Worm (Caenorhabditis elegans) whole organism, L4 larva: Measurements from ENCODE around the gene M142.8.
"Not testable (repeated sequence)": the region's sequence is repeated elsewhere in the genome, so short reads cannot be mapped to it uniquely, and the experiment has no call there.

Experiments used
- D1046.2 ChIP-seq: fragments of 200-800 bp; sonication (Bioruptor generic); IDR thresholded peaks from 2 replicates; pipeline ENCODE4 v1.3.6; 2022; ENCODE audit warnings: missing genetic modification characterization, missing compliant biosample characterization
- F10B5.3 ChIP-seq: sonication (generic microtip); optimal IDR thresholded peaks from 2 replicates; lab custom pipeline; 2016; ENCODE audit warnings: mild to moderate bottlenecking, missing genetic modification characterization, missing compliant biosample characterization
- F37D6.2 ChIP-seq: sonication (generic microtip); optimal IDR thresholded peaks from 2 replicates; lab custom pipeline; 2016; ENCODE audit warnings: mild to moderate bottlenecking, missing genetic modification characterization, missing compliant biosample characterization
- F49E8.2 ChIP-seq: sonication (generic microtip); optimal IDR thresholded peaks from 2 replicates; lab custom pipeline; 2016; ENCODE audit warnings: missing compliant biosample characterization, mild to moderate bottlenecking, missing genetic modification characterization, borderline replicate concordance
- R02D3.7 ChIP-seq: fragments of 150-350 bp; sonication (generic microtip); optimal IDR thresholded peaks from 3 replicates; lab custom pipeline; 2014; ENCODE audit warnings: missing biosample characterization, missing genetic modification characterization
- T26A8.4 ChIP-seq: fragments of 200-800 bp; sonication (Bioruptor generic); IDR thresholded peaks from 2 replicates; pipeline ENCODE4 v1.3.6; 2022; ENCODE audit warnings: missing genetic modification characterization, missing compliant biosample characterization
- Y75B8A.6 ChIP-seq: fragments of 200-800 bp; sonication (Bioruptor generic); IDR thresholded peaks from 2 replicates; pipeline ENCODE4 v1.3.6; 2022; ENCODE audit warnings: missing genetic modification reagents, missing genetic modification characterization, missing compliant biosample characterization
- aha-1 ChIP-seq: fragments of 150-350 bp; peaks from one replicate; lab custom pipeline; 2014; ENCODE audit warnings: missing biosample characterization, missing genetic modification characterization
- arid-1 ChIP-seq: fragments of 200-800 bp; sonication (Bioruptor generic); conservative IDR thresholded peaks from 2 replicates; pipeline ENCODE4 v1.3.6; 2022; ENCODE audit warnings: missing genetic modification reagents, missing genetic modification characterization, missing compliant biosample characterization
- ceh-20 ChIP-seq: fragments of 200-800 bp; sonication (Bioruptor generic); IDR thresholded peaks from 2 replicates; pipeline ENCODE4 v1.3.6; 2022; ENCODE audit warnings: missing genetic modification reagents, missing genetic modification characterization, missing compliant biosample characterization
- ctbp-1 ChIP-seq: fragments of 200-800 bp; sonication (Bioruptor generic); IDR thresholded peaks from 2 replicates; pipeline ENCODE4 v1.3.6; 2022; ENCODE audit warnings: missing genetic modification reagents, missing genetic modification characterization, missing compliant biosample characterization
- dmd-8 ChIP-seq: fragments of 200-800 bp; sonication (Bioruptor generic); IDR thresholded peaks from 2 replicates; pipeline ENCODE4 v1.3.6; 2022; ENCODE audit warnings: missing genetic modification characterization, missing compliant biosample characterization
- dmd-9 ChIP-seq: fragments of 200-800 bp; sonication (Bioruptor generic); IDR thresholded peaks from 2 replicates; pipeline ENCODE4 v1.3.6; 2022; ENCODE audit warnings: missing genetic modification reagents, missing genetic modification characterization, missing compliant biosample characterization
- egl-43 ChIP-seq: fragments of 200-800 bp; sonication (Bioruptor generic); IDR thresholded peaks from 2 replicates; pipeline ENCODE4 v1.3.6; 2022; ENCODE audit warnings: missing genetic modification reagents, missing genetic modification characterization, missing compliant biosample characterization
- hlh-11 ChIP-seq: fragments of 200-800 bp; sonication (Bioruptor generic); optimal IDR thresholded peaks from 2 replicates; lab custom pipeline; 2018; ENCODE audit warnings: mild to moderate bottlenecking, missing genetic modification characterization, missing compliant biosample characterization
- lim-7 ChIP-seq: fragments of 200-800 bp; sonication (Bioruptor generic); IDR thresholded peaks from 2 replicates; pipeline ENCODE4 v1.3.6; 2022; ENCODE audit warnings: missing genetic modification characterization, missing compliant biosample characterization
- lin-29 ChIP-seq: fragments of 200-800 bp; sonication (Bioruptor generic); IDR thresholded peaks from 2 replicates; pipeline ENCODE4 v1.3.6; 2022; ENCODE audit warnings: missing genetic modification reagents, missing genetic modification characterization, missing compliant biosample characterization
- lin-38 ChIP-seq: fragments of 200-800 bp; sonication (Bioruptor generic); IDR thresholded peaks from 2 replicates; pipeline ENCODE4 v1.3.6; 2022; ENCODE audit warnings: missing genetic modification reagents, missing genetic modification characterization, missing compliant biosample characterization
- lsy-2 ChIP-seq, 2 experiments: fragments of 150-350 bp in 1 of 2; sonication (generic microtip) in 1 of 2; optimal IDR thresholded peaks; 2 replicates each; lab custom pipeline; 2014 to 2017; ENCODE audit warnings: missing biosample characterization in 2 of 2, missing genetic modification characterization in 2 of 2
- madf-5 ChIP-seq, 2 experiments: fragments of 200-800 bp; sonication (Bioruptor generic); IDR thresholded peaks; 2 replicates each; pipeline ENCODE4 v1.3.6; 2022; ENCODE audit warnings: missing compliant biosample characterization in 2 of 2, missing genetic modification characterization in 2 of 2
- madf-9 ChIP-seq: fragments of 200-800 bp; sonication (Bioruptor generic); conservative IDR thresholded peaks from 2 replicates; pipeline ENCODE4 v1.3.6; 2022; ENCODE audit warnings: missing genetic modification reagents, missing genetic modification characterization, missing compliant biosample characterization
- mes-2 ChIP-seq: sonication (generic microtip); optimal IDR thresholded peaks from 2 replicates; lab custom pipeline; 2016; ENCODE audit warnings: missing genotype, mild to moderate bottlenecking, missing genetic modification characterization, missing compliant biosample characterization; ENCODE audit not compliant: poor library complexity, severe bottlenecking
- mxl-2 ChIP-seq: fragments of 200-800 bp; sonication (Bioruptor generic); conservative IDR thresholded peaks from 2 replicates; pipeline ENCODE4 v1.3.6; 2022; ENCODE audit warnings: missing genetic modification reagents, missing genetic modification characterization, missing compliant biosample characterization
- nhr-10 ChIP-seq: fragments of 150-350 bp; optimal IDR thresholded peaks from 2 replicates; lab custom pipeline; 2014; ENCODE audit warnings: missing biosample characterization, missing genetic modification characterization
- nhr-102 ChIP-seq: sonication (generic microtip); optimal IDR thresholded peaks from 2 replicates; lab custom pipeline; 2016; ENCODE audit warnings: mild to moderate bottlenecking, missing genetic modification characterization, moderate library complexity, missing compliant biosample characterization
- nhr-111 ChIP-seq: fragments of 200-800 bp; sonication (Bioruptor generic); optimal IDR thresholded peaks from 2 replicates; lab custom pipeline; 2018; ENCODE audit warnings: mild to moderate bottlenecking, missing genetic modification characterization, missing compliant biosample characterization
- nhr-25 ChIP-seq: sonication (generic microtip); optimal IDR thresholded peaks from 2 replicates; lab custom pipeline; 2017; ENCODE audit warnings: missing genetic modification characterization, mild to moderate bottlenecking, missing compliant biosample characterization, antibody characterized with exemption, moderate library complexity, borderline replicate concordance; ENCODE audit not compliant: insufficient read depth
- nhr-42 ChIP-seq: fragments of 200-800 bp; sonication (Bioruptor generic); IDR thresholded peaks from 2 replicates; pipeline ENCODE4 v1.3.6; 2022; ENCODE audit warnings: missing genetic modification characterization, missing compliant biosample characterization
- pha-4 ChIP-seq, 2 experiments: fragments of 150-350 bp in 1 of 2; fragments of 200-800 bp in 1 of 2; sonication (Bioruptor generic) in 1 of 2; IDR thresholded peaks in 1 of 2; optimal IDR thresholded peaks in 1 of 2; 2 replicates each; pipeline versions ENCODE4 v1.3.6 to Lab custom; 2014 to 2022; ENCODE audit warnings: missing genetic modification characterization in 2 of 2, missing genetic modification reagents in 2 of 2, missing biosample characterization in 1 of 2, missing compliant biosample characterization in 1 of 2
- saeg-2 ChIP-seq: fragments of 200-800 bp; sonication (Bioruptor generic); IDR thresholded peaks from 2 replicates; pipeline ENCODE4 v1.3.6; 2022; ENCODE audit warnings: missing genetic modification reagents, missing genetic modification characterization, missing compliant biosample characterization
- set-16 ChIP-seq: fragments of 200-800 bp; sonication (Bioruptor generic); IDR thresholded peaks from 2 replicates; pipeline ENCODE4 v1.3.6; 2022; ENCODE audit warnings: missing genetic modification reagents, missing genetic modification characterization, missing compliant biosample characterization
- spr-3 ChIP-seq: fragments of 200-800 bp; sonication (Bioruptor generic); optimal IDR thresholded peaks from 2 replicates; lab custom pipeline; 2018; ENCODE audit warnings: mild to moderate bottlenecking, missing genetic modification characterization, missing compliant biosample characterization
- tag-97 ChIP-seq: fragments of 200-800 bp; sonication (Bioruptor generic); IDR thresholded peaks from 2 replicates; pipeline ENCODE4 v1.3.6; 2022; ENCODE audit warnings: missing genetic modification characterization, missing compliant biosample characterization
- tra-1 ChIP-seq: fragments of 200-800 bp; sonication (Bioruptor generic); IDR thresholded peaks from 2 replicates; pipeline ENCODE4 v1.3.6; 2022; ENCODE audit warnings: missing genetic modification reagents, missing genetic modification characterization, missing compliant biosample characterization
- unc-130 ChIP-seq: sonication (generic microtip); optimal IDR thresholded peaks from 2 replicates; lab custom pipeline; 2016; ENCODE audit warnings: missing genetic modification reagents, missing genetic modification characterization, missing compliant biosample characterization
- unc-62 ChIP-seq, 3 experiments: fragments of 150-350 bp in 1 of 3; sonication (generic microtip); optimal IDR thresholded peaks in 2 of 3; peaks in 1 of 3; 1 replicate in 1 of 3; 2 replicates in 2 of 3; lab custom pipeline; 2014 to 2017; ENCODE audit warnings: missing biosample characterization in 3 of 3, missing genetic modification characterization in 3 of 3, missing genetic modification reagents in 3 of 3, missing genotype in 1 of 3
- vab-7 ChIP-seq: fragments of 200-800 bp; sonication (Bioruptor generic); IDR thresholded peaks from 2 replicates; pipeline ENCODE4 v1.3.6; 2022; ENCODE audit warnings: missing genetic modification reagents, missing genetic modification characterization, missing compliant biosample characterization
- zfp-2 ChIP-seq: sonication (generic microtip); optimal IDR thresholded peaks from 2 replicates; lab custom pipeline; 2016; ENCODE audit warnings: mild to moderate bottlenecking, missing genetic modification characterization, missing compliant biosample characterization
- zip-11 ChIP-seq: fragments of 200-800 bp; sonication (Bioruptor generic); IDR thresholded peaks from 2 replicates; pipeline ENCODE4 v1.3.6; 2022; ENCODE audit warnings: missing genetic modification characterization, missing compliant biosample characterization

The M142.8 gene

ce11 chrIII:10976580-10976979, 43.1 kb downstream of the M142.8 start:
- TF ChIP-seq arid-1 (GFP tag; lab: Robert Waterston, UW) (no peak), F10B5.3 (no peak), Y75B8A.6 (GFP tag; lab: Robert Waterston, UW) (no peak), ceh-20 (GFP tag; lab: Robert Waterston, UW) (no peak), lsy-2 (tag; optimal IDR thresholded peaks at IDR 0.05; lab: Kevin White, UChicago) (no peak), madf-5 (GFP tag; IDR thresholded peaks at IDR 0.05; lab: Robert Waterston, UW) (no peak), lin-38 (GFP tag; lab: Robert Waterston, UW) (no peak), vab-7 (GFP tag; lab: Robert Waterston, UW) (no peak), tag-97 (GFP tag; lab: Robert Waterston, UW) (no peak), zfp-2 (no peak), unc-130 (GFP tag; lab: Kevin White, UChicago) (no peak), saeg-2 (GFP tag; lab: Robert Waterston, UW) (no peak), nhr-42 (GFP tag; lab: Robert Waterston, UW) (no peak), unc-62 (GFP tag; optimal IDR thresholded peaks at IDR 0.05 in 1 of 2; lab: Kevin White, UChicago) (no peak), unc-62 (tag; optimal IDR thresholded peaks at IDR 0.05; lab: Kevin White, UChicago) (no peak)

- TF ChIP-seq nhr-111 (no peak), dmd-9 (GFP tag; lab: Robert Waterston, UW) (no peak), T26A8.4 (peak; percentile 10; the same call in 1 of the 2 replicates), unc-62 (GFP tag; optimal IDR thresholded peaks at IDR 0.05 in 1 of 2; lab: Kevin White, UChicago) (peak in 1 of 2 experiments; percentile 96), unc-62 (tag; optimal IDR thresholded peaks at IDR 0.05; lab: Kevin White, UChicago) (no peak)
These were observed 48.1 kb downstream of the M142.8 start for ce11 chrIII:10981555-10981954.

ce11 chrIII:10983153-10983552, 49.7 kb downstream of the M142.8 start, which contains the start of gene col-92:
TSS of gene col-92 (minus strand) at chrIII:10983253.
- no peak for TF ChIP-seq spr-3 (GFP tag; lab: Kevin White, UChicago)
- TF ChIP-seq aha-1, result peak; percentile 15

ce11 chrIII:10984749-10985148, 51.3 kb downstream of the M142.8 start:
- TF ChIP-seq egl-43 (GFP tag; lab: Robert Waterston, UW) (0 out of 2 replicates have a peak, but pooled peaks have one; percentile 24), dmd-8 (GFP tag; lab: Robert Waterston, UW) (0 out of 2 replicates have a peak, but pooled peaks have one; percentile 55), madf-5 (GFP tag; IDR thresholded peaks at IDR 0.05; lab: Robert Waterston, UW) (peak in 1 of 2 experiments; percentile 96; a peak in 2 of 4 replicates), lim-7 (GFP tag; lab: Robert Waterston, UW) (peak; percentile 45; the same call in 1 of the 2 replicates), madf-9 (GFP tag; lab: Robert Waterston, UW) (0 out of 2 replicates have a peak, but pooled peaks have one; percentile 39), lin-38 (GFP tag; lab: Robert Waterston, UW) (peak; percentile 18; the same call in 1 of the 2 replicates), ctbp-1 (GFP tag; lab: Robert Waterston, UW) (peak; percentile 38; the same call in 1 of the 2 replicates), set-16 (GFP tag; lab: Robert Waterston, UW) (peak; percentile 99), T26A8.4 (0 out of 2 replicates have a peak, but pooled peaks have one; percentile 33), mxl-2 (0 out of 2 replicates have a peak, but pooled peaks have one; percentile 42), D1046.2 (GFP tag; lab: Robert Waterston, UW) (0 out of 2 replicates have a peak, but pooled peaks have one; percentile 50), pha-4 (GFP tag; IDR thresholded peaks at IDR 0.05; lab: Robert Waterston, UW) (peak; percentile 45; the same call in 1 of the 2 replicates), tra-1 (GFP tag; lab: Robert Waterston, UW) (peak; percentile 59; the same call in 1 of the 2 replicates)
- TF ChIP-seq pha-4 (tag; optimal IDR thresholded peaks at IDR 0.05; lab: Kevin White, UChicago), result not testable (repeated sequence)

ce11 chrIII:10985559-10986036, 52.2 kb downstream of the M142.8 start, which contains the start of gene col-93:
TSS of gene col-93 (minus strand) at chrIII:10985609.
- TF ChIP-seq dmd-8 (GFP tag; lab: Robert Waterston, UW) (no peak), nhr-25 (tag; lab: Kevin White, UChicago) (peak; percentile 48), F49E8.2 (tag; lab: Kevin White, UChicago) (no peak), lin-29 (no peak), pha-4 (GFP tag; IDR thresholded peaks at IDR 0.05; lab: Robert Waterston, UW) (no peak), pha-4 (tag; optimal IDR thresholded peaks at IDR 0.05; lab: Kevin White, UChicago) (no peak), hlh-11 (tag; lab: Kevin White, UChicago) (no peak), saeg-2 (GFP tag; lab: Robert Waterston, UW) (no peak), lim-7 (GFP tag; lab: Robert Waterston, UW) (no peak), R02D3.7 (no peak), zfp-2 (no peak), mes-2 (peak; percentile 12), F37D6.2 (tag; lab: Kevin White, UChicago) (no peak), nhr-102 (no peak), zip-11 (GFP tag; lab: Robert Waterston, UW) (no peak), nhr-10 (tag; lab: Kevin White, UChicago) (peak; percentile 67)
